Fruit fly (Drosophila melanogaster) whole organism: Measurements from ENCODE around the gene CG31313.

Source experiments
- CG8478 ChIP-seq: fragments of >200 bp; optimal IDR thresholded peaks from 2 replicates; lab custom pipeline; 2018; ENCODE audit warnings: inconsistent platforms
- Dll ChIP-seq: fragments of >200 bp; optimal IDR thresholded peaks from 2 replicates; lab custom pipeline; 2017
- EcR ChIP-seq, 2 experiments: fragments of >200 bp; optimal IDR thresholded peaks; 2 replicates each; lab custom pipeline; 2017; ENCODE audit warnings: missing biosample characterization in 2 of 2, missing genetic modification characterization in 2 of 2, missing genetic modification reagents in 2 of 2
- pan ChIP-seq: fragments of >200 bp; optimal IDR thresholded peaks from 2 replicates; lab custom pipeline; 2017
- psq ChIP-seq: fragments of >200 bp; optimal IDR thresholded peaks from 2 replicates; lab custom pipeline; 2017
- usp ChIP-seq: fragments of >200 bp; optimal IDR thresholded peaks from 2 replicates; lab custom pipeline; 2017; ENCODE audit warnings: missing biosample characterization, missing genetic modification characterization, mixed read lengths

The CG31313 gene

DNA sequence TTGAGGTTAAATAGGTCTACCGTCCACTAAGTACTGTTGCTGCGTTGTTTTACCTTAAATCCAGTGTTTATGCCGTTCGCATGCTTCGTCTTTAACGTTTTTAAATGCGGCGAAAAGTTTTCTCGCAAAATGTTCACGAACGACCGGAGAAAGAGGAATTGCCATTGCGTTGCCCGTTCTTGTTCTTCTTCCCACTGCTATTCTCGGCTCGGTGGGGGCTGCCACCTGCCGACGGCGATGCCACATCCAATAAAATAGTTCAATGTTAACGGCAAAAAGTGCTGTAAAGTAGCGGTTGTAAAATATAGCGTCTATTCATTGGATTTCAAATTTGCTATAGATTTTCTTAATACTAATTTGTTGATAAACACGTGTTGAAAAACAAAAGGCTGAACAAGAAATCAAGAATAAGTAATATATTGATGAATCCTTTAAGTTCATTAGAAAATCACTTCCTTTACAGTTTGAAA is 8.5 kb upstream of the CG31313 start, which contains the start of gene CG7987:
Gene CG7987 (minus strand): TSS at position 170 of the 470 bp plus-strand sequence.
- TF ChIP-seq usp (no peak), psq (lab: Kevin White, UChicago) (peak; percentile 20)

dm6 chr3R:14574962-14575717 is 7.9 kb upstream of the CG31313 start:
- no peak for TF ChIP-seq Dll (lab: Kevin White, UChicago)
- no peak for TF ChIP-seq usp
- TF ChIP-seq CG8478 (lab: Kevin White, UChicago), result peak; percentile 23

DNA sequence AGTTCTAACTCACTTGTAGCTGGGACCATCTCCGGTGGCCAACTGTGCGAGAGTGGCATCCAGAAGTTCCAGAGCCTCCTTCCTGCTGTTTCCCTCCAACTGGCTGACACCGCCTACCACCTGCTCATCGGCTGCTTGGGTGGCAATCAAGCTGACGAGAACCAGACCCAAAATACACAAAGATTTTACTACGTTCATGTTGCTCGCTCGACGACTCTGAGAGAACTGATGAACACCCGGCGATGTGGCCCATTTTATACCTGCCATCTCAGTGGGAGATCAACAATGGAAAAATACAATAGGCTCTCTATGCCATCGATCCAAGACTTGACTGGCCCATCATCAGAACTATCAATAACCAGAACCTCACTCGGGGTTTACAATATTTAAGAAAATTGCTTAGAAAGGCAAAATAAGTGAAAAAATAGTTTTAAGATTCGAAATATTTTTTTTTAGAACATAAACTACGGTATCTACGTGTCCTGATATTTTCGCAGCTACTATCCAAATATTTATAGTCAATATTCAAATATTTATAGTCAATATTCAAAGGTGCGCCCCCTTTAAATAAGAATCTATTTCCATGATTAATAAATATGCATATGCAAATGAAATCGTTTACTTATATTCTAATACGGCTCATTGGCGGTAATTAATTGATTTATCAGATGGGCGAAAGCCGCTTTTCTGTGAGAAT is 2.3 kb upstream of the CG31313 start, which contains the start of gene Cys:
Gene Cys (minus strand): TSS at position 234 of the 697 bp plus-strand sequence.
- TF ChIP-seq usp, result no peak
- no peak for TF ChIP-seq EcR (GFP tag; optimal IDR thresholded peaks at IDR 0.05; lab: Kevin White, UChicago)
- no peak for TF ChIP-seq psq (lab: Kevin White, UChicago)
- TF ChIP-seq pan (lab: Kevin White, UChicago), result no peak
- TF ChIP-seq Dll (lab: Kevin White, UChicago), result no peak
- no peak for TF ChIP-seq CG8478 (lab: Kevin White, UChicago)

dm6 chr3R:14568501-14569137 is 1.4 kb upstream of the CG31313 start, which contains the start of gene CG8066:
TSS of gene CG8066 (minus strand) at chr3R:14568847.
- TF ChIP-seq Dll (lab: Kevin White, UChicago) (no peak), usp (no peak), EcR (GFP tag; optimal IDR thresholded peaks at IDR 0.05; lab: Kevin White, UChicago) (no peak), CG8478 (lab: Kevin White, UChicago) (no peak), psq (lab: Kevin White, UChicago) (no peak), pan (lab: Kevin White, UChicago) (no peak)

dm6 chr3R:14567796-14568195 is 567 bp upstream of the CG31313 start:
- no peak for TF ChIP-seq CG8478 (lab: Kevin White, UChicago)
- no peak for TF ChIP-seq pan (lab: Kevin White, UChicago)
- TF ChIP-seq usp, result no peak
- no peak for TF ChIP-seq EcR (GFP tag; optimal IDR thresholded peaks at IDR 0.05; lab: Kevin White, UChicago)
- no peak for TF ChIP-seq psq (lab: Kevin White, UChicago)
- no peak for TF ChIP-seq Dll (lab: Kevin White, UChicago)

DNA sequence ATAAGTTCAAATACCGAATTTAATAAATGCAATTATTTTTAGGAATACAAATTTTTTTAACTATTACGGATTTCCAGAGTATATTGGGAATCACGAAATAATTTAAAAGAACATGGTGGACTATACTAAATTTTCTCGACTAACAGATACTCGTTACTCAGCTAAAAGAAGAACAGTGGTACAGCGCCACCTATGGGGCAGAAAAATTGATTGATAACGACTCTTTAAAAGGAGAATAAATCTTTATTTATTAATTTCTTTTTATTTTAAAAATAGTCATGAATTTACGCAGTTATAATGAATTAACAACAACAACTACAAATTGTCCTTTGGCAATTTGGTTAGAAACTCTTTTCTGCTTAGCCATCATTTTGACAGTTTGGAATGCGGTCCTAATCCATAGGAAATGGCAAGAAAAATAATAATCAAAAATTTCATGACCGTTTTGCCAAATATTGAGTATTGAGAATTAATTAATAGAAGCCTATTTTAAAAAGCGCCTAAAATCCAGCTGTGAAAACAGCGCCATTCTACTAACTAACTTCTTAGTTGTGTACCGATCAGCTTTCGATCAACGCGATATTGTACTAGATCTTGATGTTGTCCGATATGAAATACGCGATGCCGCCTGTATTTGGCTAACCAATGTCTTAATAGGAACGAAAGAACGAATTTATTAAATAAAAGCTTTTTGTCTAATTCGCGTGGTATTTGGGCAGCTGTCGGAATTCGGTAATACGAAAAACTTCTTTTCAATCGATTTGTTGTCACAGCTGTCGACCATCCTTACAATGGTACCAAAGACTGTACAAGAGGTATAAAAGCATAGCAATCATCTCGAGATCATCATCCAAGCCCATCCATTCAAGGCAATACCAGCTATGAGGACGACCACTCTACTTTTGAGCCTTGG is 1.9 kb downstream of the CG31313 start, which contains the start of gene CG14852:
Gene CG14852 (plus strand): TSS at position 863 of the 913 bp plus-strand sequence.
- TF ChIP-seq usp, result no peak
- no peak for TF ChIP-seq psq (lab: Kevin White, UChicago)
- TF ChIP-seq Dll (lab: Kevin White, UChicago), result no peak
- TF ChIP-seq CG8478 (lab: Kevin White, UChicago), result no peak
- no peak for TF ChIP-seq pan (lab: Kevin White, UChicago)
- no peak for TF ChIP-seq EcR (GFP tag; optimal IDR thresholded peaks at IDR 0.05; lab: Kevin White, UChicago)

- TF ChIP-seq CG8478 (lab: Kevin White, UChicago) (no peak), Dll (lab: Kevin White, UChicago) (no peak)
Measured at dm6 chr3R:14564705-14565064, 2.5 kb downstream of the CG31313 start, which contains the start of gene CG8087. TSS of gene CG8087 (minus strand) at chr3R:14564805.

dm6 chr3R:14562040-14562439 is 5.2 kb downstream of the CG31313 start, which contains the start of gene CG14851:
TSS of gene CG14851 (plus strand) at chr3R:14562340.
- TF ChIP-seq pan (lab: Kevin White, UChicago) (no peak), usp (no peak), CG8478 (lab: Kevin White, UChicago) (no peak), psq (lab: Kevin White, UChicago) (no peak), Dll (lab: Kevin White, UChicago) (no peak), EcR (GFP tag; optimal IDR thresholded peaks at IDR 0.05; lab: Kevin White, UChicago) (no peak)

dm6 chr3R:14560635-14561034 is 6.6 kb downstream of the CG31313 start, which contains the start of gene Jig:
TSS of gene Jig (plus strand) at chr3R:14560935.
- no peak for TF ChIP-seq CG8478 (lab: Kevin White, UChicago)
- no peak for TF ChIP-seq EcR (GFP tag; optimal IDR thresholded peaks at IDR 0.05; lab: Kevin White, UChicago)
- no peak for TF ChIP-seq pan (lab: Kevin White, UChicago)
- TF ChIP-seq Dll (lab: Kevin White, UChicago), result no peak
- no peak for TF ChIP-seq psq (lab: Kevin White, UChicago)
- no peak for TF ChIP-seq usp

DNA sequence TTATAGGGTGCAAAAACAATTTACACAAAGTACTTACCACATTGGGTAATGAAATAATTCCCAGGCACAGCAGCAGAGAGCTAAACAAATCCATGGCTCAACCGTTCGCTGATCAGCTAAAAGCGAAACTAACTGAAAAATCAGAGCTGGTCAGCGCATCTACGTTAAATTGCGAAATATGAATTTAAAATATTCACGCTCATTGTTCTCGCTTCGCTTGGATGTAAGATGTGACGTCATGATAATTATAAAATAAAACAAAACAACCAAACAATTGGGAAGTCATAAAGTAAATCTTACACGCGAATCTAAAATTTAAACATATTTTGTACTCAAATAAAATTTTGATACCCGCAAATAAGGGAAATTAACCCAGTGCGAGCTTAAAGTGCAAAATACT is 7.3 kb downstream of the CG31313 start, which contains the start of gene CG14854:
Gene CG14854 (minus strand): TSS at position 101 of the 400 bp plus-strand sequence.
- TF ChIP-seq usp (no peak), EcR (GFP tag; optimal IDR thresholded peaks at IDR 0.05; lab: Kevin White, UChicago) (no peak), psq (lab: Kevin White, UChicago) (no peak), pan (lab: Kevin White, UChicago) (no peak), Dll (lab: Kevin White, UChicago) (no peak), CG8478 (lab: Kevin White, UChicago) (no peak)
